Worm (Caenorhabditis elegans): ENCODE data around the gene Y110A2AL.6.

DNA sequence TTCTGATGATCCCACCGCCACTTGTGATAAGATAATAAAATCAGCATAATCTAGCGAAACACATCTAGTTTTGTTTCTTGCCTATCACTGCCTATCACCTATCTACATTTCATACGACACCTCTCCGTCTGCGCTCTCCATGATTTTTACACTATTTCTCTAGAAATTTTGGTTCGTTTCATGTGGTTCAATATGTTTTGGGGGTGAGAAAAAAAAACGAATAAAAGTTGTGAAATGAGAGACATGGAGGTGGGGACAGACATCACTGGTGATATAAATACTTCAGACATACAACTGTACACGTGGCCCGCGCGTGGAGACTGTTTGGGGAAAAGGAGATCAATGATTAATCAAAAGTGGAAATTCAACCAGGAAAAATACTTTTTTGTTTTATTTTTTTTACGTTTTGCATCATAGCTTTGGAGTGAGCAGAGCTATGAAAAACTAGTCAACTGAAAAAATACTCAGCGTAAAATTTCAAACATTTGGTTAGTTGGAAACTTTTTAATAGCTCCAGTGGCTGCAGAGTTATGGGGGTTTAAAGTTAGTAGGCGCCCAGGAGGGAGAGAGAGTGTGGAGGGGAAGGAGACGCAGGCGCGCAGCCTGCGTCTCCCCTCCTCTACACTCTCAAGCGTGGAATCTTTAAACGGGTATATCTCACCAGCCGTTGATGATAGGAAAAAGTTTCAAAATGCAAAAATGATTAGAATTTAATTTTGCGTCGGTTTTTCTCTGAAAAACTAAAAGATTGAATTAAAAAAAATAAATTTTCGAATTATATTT lies 38.4 kb downstream of the Y110A2AL.6 start:
- TF ChIP-seq nhr-12 (tag; optimal IDR thresholded peaks at IDR 0.05) (no peak), unc-55 (GFP tag; optimal IDR thresholded peaks at IDR 0.05) (no peak), nhr-77 (tag; optimal IDR thresholded peaks at IDR 0.05) (no peak), nhr-237 (tag; optimal IDR thresholded peaks at IDR 0.05) (no peak)
